Fruit fly (Drosophila melanogaster) whole organism, wandering third instar larva: Measurements from ENCODE around the gene CG43085.

Experiments used
- Abd-B ChIP-seq: fragments of >200 bp; optimal IDR thresholded peaks from 2 replicates; lab custom pipeline; 2017; ENCODE audit warnings: missing biosample characterization, missing genetic modification characterization
- CG32264 ChIP-seq: fragments of 200-800 bp; sonication (Bioruptor generic); optimal IDR thresholded peaks from 2 replicates; lab custom pipeline; 2016; ENCODE audit warnings: missing biosample characterization, missing genetic modification characterization
- CG9705 ChIP-seq: fragments of 200-800 bp; sonication (Bioruptor generic); optimal IDR thresholded peaks from 2 replicates; lab custom pipeline; 2018; ENCODE audit warnings: missing biosample characterization, mild to moderate bottlenecking, missing genetic modification characterization
- CrebA ChIP-seq: fragments of 200-800 bp; sonication (Bioruptor generic); optimal IDR thresholded peaks from 2 replicates; lab custom pipeline; 2016; ENCODE audit warnings: missing biosample characterization, mild to moderate bottlenecking, missing genetic modification characterization, borderline replicate concordance
- Dfd ChIP-seq: fragments of >200 bp; optimal IDR thresholded peaks from 2 replicates; lab custom pipeline; 2017; ENCODE audit warnings: missing biosample characterization, missing genetic modification characterization
- Dif ChIP-seq: fragments of 200-275, 200-300 bp; sonication (Bioruptor generic); optimal IDR thresholded peaks from 2 replicates; lab custom pipeline; 2018; ENCODE audit warnings: missing biosample characterization, missing genetic modification characterization; ENCODE audit not compliant: partially characterized antibody
- GATAd ChIP-seq: sonication (Bioruptor generic); optimal IDR thresholded peaks from 2 replicates; lab custom pipeline; 2016; ENCODE audit warnings: missing biosample characterization, missing genetic modification characterization
- HLH106 ChIP-seq: fragments of 200-800 bp; optimal IDR thresholded peaks from 3 replicates; lab custom pipeline; 2019; ENCODE audit warnings: missing biosample characterization, mild to moderate bottlenecking, missing genetic modification characterization, moderate library complexity
- Hnf4 ChIP-seq: fragments of 200-800 bp; sonication (Bioruptor generic); optimal IDR thresholded peaks from 2 replicates; lab custom pipeline; 2016; ENCODE audit warnings: missing biosample characterization, mild to moderate bottlenecking, missing genetic modification characterization
- Hr78 ChIP-seq: fragments of >200 bp; optimal IDR thresholded peaks from 2 replicates; lab custom pipeline; 2017; ENCODE audit warnings: missing biosample characterization, missing genetic modification characterization
- Hr83 ChIP-seq: fragments of 200-300 bp; sonication (Bioruptor generic); optimal IDR thresholded peaks from 2 replicates; lab custom pipeline; 2016; ENCODE audit warnings: missing biosample characterization, mild to moderate bottlenecking, missing genetic modification characterization, moderate library complexity; ENCODE audit not compliant: poor library complexity, severe bottlenecking
- Jra ChIP-seq: sonication (Bioruptor generic); optimal IDR thresholded peaks from 2 replicates; lab custom pipeline; 2016; ENCODE audit warnings: missing biosample characterization, missing genetic modification characterization
- Mio ChIP-seq: sonication (Bioruptor generic); optimal IDR thresholded peaks from 2 replicates; lab custom pipeline; 2016; ENCODE audit warnings: missing biosample characterization, missing genetic modification characterization
- Myc ChIP-seq: fragments of >200 bp; optimal IDR thresholded peaks from 2 replicates; lab custom pipeline; 2017
- N ChIP-seq: fragments of >200 bp; optimal IDR thresholded peaks from 2 replicates; lab custom pipeline; 2018; ENCODE audit warnings: missing biosample characterization, missing external identifiers, missing genetic modification characterization
- OdsH ChIP-seq: fragments of 200-800 bp; sonication (Bioruptor generic); optimal IDR thresholded peaks from 2 replicates; lab custom pipeline; 2016; ENCODE audit warnings: missing biosample characterization, mild to moderate bottlenecking, missing genetic modification characterization
- Rel ChIP-seq, 2 experiments: fragments of 200-800 bp; sonication (Bioruptor generic) in 1 of 2; optimal IDR thresholded peaks; 2 replicates in 1 of 2; 3 replicates in 1 of 2; lab custom pipeline; 2016 to 2019; ENCODE audit warnings: mild to moderate bottlenecking in 2 of 2, missing biosample characterization in 2 of 2, missing genetic modification characterization in 2 of 2, moderate library complexity in 1 of 2
- Sp1 ChIP-seq: fragments of 200-800 bp; sonication (Bioruptor generic); optimal IDR thresholded peaks from 3 replicates; lab custom pipeline; 2019; ENCODE audit warnings: missing biosample characterization, mild to moderate bottlenecking, missing genetic modification characterization, moderate library complexity
- Vsx2 ChIP-seq: fragments of 200-300, 225-300 bp; sonication (Bioruptor generic); optimal IDR thresholded peaks from 2 replicates; lab custom pipeline; 2018; ENCODE audit warnings: missing biosample characterization, missing genetic modification characterization; ENCODE audit not compliant: partially characterized antibody
- br ChIP-seq: fragments of 200-800 bp; sonication (Bioruptor generic); optimal IDR thresholded peaks from 2 replicates; lab custom pipeline; 2016; ENCODE audit warnings: missing biosample characterization, missing genetic modification characterization
- brk ChIP-seq: fragments of 200-800 bp; sonication (Bioruptor generic); optimal IDR thresholded peaks from 2 replicates; lab custom pipeline; 2016; ENCODE audit warnings: missing biosample characterization, mild to moderate bottlenecking, missing genetic modification characterization
- dl ChIP-seq, 2 experiments: fragments of 175-275, 200-275 bp in 1 of 2; fragments of 200-275 bp in 1 of 2; sonication (Bioruptor generic); optimal IDR thresholded peaks; lab custom pipeline; 2018; ENCODE audit warnings: mild to moderate bottlenecking in 2 of 2, missing biosample characterization in 2 of 2, missing genetic modification characterization in 2 of 2, moderate library complexity in 2 of 2; ENCODE audit not compliant: partially characterized antibody in 2 of 2, insufficient read depth in 1 of 2
- dmrt93B ChIP-seq: fragments of 200-800 bp; sonication (Bioruptor generic); optimal IDR thresholded peaks from 2 replicates; lab custom pipeline; 2018; ENCODE audit warnings: missing biosample characterization, mild to moderate bottlenecking, missing genetic modification characterization
- dsf ChIP-seq: sonication (Bioruptor generic); optimal IDR thresholded peaks from 2 replicates; lab custom pipeline; 2016; ENCODE audit warnings: missing biosample characterization, missing genetic modification characterization, borderline replicate concordance
- ey ChIP-seq: fragments of 200-800 bp; sonication (Bioruptor generic); optimal IDR thresholded peaks from 2 replicates; lab custom pipeline; 2016; ENCODE audit warnings: missing biosample characterization, missing genetic modification characterization
- foxo ChIP-seq, 2 experiments: fragments of 200-800 bp; sonication (Bioruptor generic); optimal IDR thresholded peaks; 2 replicates in 1 of 2; 3 replicates in 1 of 2; lab custom pipeline; 2016 to 2017; ENCODE audit warnings: missing biosample characterization in 2 of 2, missing genetic modification characterization in 2 of 2
- fru ChIP-seq: fragments of 200-800 bp; sonication (Bioruptor generic); optimal IDR thresholded peaks from 3 replicates; lab custom pipeline; 2016; ENCODE audit warnings: missing biosample characterization, mild to moderate bottlenecking, missing genetic modification characterization
- h ChIP-seq: fragments of 200-800 bp; sonication (Bioruptor generic); optimal IDR thresholded peaks from 3 replicates; lab custom pipeline; 2016; ENCODE audit warnings: missing biosample characterization, mild to moderate bottlenecking, missing genetic modification characterization
- jim ChIP-seq: fragments of 175-275, 200-325 bp; sonication (Bioruptor generic); optimal IDR thresholded peaks from 2 replicates; lab custom pipeline; 2016; ENCODE audit warnings: missing biosample characterization, mild to moderate bottlenecking, missing genetic modification characterization
- lola ChIP-seq: fragments of >200 bp; optimal IDR thresholded peaks from 2 replicates; lab custom pipeline; 2017; ENCODE audit warnings: missing biosample characterization, missing genetic modification characterization
- pan ChIP-seq: fragments of >200 bp; optimal IDR thresholded peaks from 2 replicates; lab custom pipeline; 2017
- psq ChIP-seq: fragments of 200-800 bp; sonication (Bioruptor generic); optimal IDR thresholded peaks from 3 replicates; lab custom pipeline; 2017; ENCODE audit warnings: missing biosample characterization, mild to moderate bottlenecking, missing genetic modification characterization, moderate library complexity
- rgr ChIP-seq: fragments of 200-800 bp; sonication (Bioruptor generic); optimal IDR thresholded peaks from 3 replicates; lab custom pipeline; 2016; ENCODE audit warnings: missing biosample characterization, mild to moderate bottlenecking, missing genetic modification characterization
- sage ChIP-seq: fragments of 200-800 bp; sonication (Bioruptor generic); optimal IDR thresholded peaks from 2 replicates; lab custom pipeline; 2016; ENCODE audit warnings: missing biosample characterization, mild to moderate bottlenecking, missing genetic modification characterization
- sv ChIP-seq: fragments of 200-800 bp; sonication (Bioruptor generic); optimal IDR thresholded peaks from 3 replicates; lab custom pipeline; 2016; ENCODE audit warnings: missing biosample characterization, missing genetic modification characterization
- tai ChIP-seq: sonication (Bioruptor generic); optimal IDR thresholded peaks from 2 replicates; lab custom pipeline; 2016; ENCODE audit warnings: missing biosample characterization, missing genetic modification characterization
- usp ChIP-seq: fragments of >200 bp; optimal IDR thresholded peaks from 2 replicates; lab custom pipeline; 2017; ENCODE audit warnings: missing biosample characterization, missing genetic modification characterization
- woc ChIP-seq: sonication (Bioruptor generic); optimal IDR thresholded peaks from 2 replicates; lab custom pipeline; 2016; ENCODE audit warnings: missing biosample characterization, mild to moderate bottlenecking, missing genetic modification characterization

The CG43085 gene

dm6 chr3L:17610896-17611711, 35.4 kb downstream of the CG43085 start (continued):
- TF ChIP-seq CG32264 (GFP tag; lab: Kevin White, UChicago), result no peak
- peak; percentile 29 for TF ChIP-seq Mio

dm6 chr3L:17609068-17609382, 37.5 kb downstream of the CG43085 start:
- TF ChIP-seq Rel (GFP tag; optimal IDR thresholded peaks at IDR 0.05; lab: Kevin White, UChicago) (no peak), Rel (tag; optimal IDR thresholded peaks at IDR 0.05; lab: Kevin White, UChicago) (peak; percentile 79), Dfd (no peak)

- TF ChIP-seq pan (lab: Kevin White, UChicago) (no peak), dmrt93B (peak; percentile 63), foxo (GFP tag; optimal IDR thresholded peaks at IDR 0.05; lab: Kevin White, UChicago) (peak in 1 of 2 experiments; percentile 68), Mio (no peak), fru (GFP tag; lab: Kevin White, UChicago) (peak; percentile 57), sage (no peak), br (GFP tag; lab: Kevin White, UChicago) (peak; percentile 52), psq (GFP tag; lab: Kevin White, UChicago) (peak; percentile 68), usp (no peak), jim (no peak), Hnf4 (GFP tag; lab: Kevin White, UChicago) (peak; percentile 21), Myc (lab: Kevin White, UChicago) (no peak), ey (GFP tag; lab: Kevin White, UChicago) (peak; percentile 62), Sp1 (GFP tag; lab: Kevin White, UChicago) (peak; percentile 71), Dfd (no peak), sv (GFP tag; lab: Kevin White, UChicago) (no peak), N (GFP tag; lab: Kevin White, UChicago) (no peak), brk (GFP tag; lab: Kevin White, UChicago) (no peak), CrebA (GFP tag; lab: Kevin White, UChicago) (no peak), CG9705 (peak; percentile 49), dsf (GFP tag; lab: Kevin White, UChicago) (no peak), Vsx2 (no peak), Jra (GFP tag; lab: Kevin White, UChicago) (no peak), Hr83 (GFP tag; lab: Kevin White, UChicago) (no peak), CG32264 (GFP tag; lab: Kevin White, UChicago) (peak; percentile 34), lola (GFP tag; lab: Kevin White, UChicago) (no peak), GATAd (no peak), Hr78 (GFP tag; lab: Kevin White, UChicago) (no peak), OdsH (GFP tag; lab: Kevin White, UChicago) (peak; percentile 76), h (GFP tag; lab: Kevin White, UChicago) (peak; percentile 60), Rel (GFP tag; optimal IDR thresholded peaks at IDR 0.05; lab: Kevin White, UChicago) (no peak), Rel (tag; optimal IDR thresholded peaks at IDR 0.05; lab: Kevin White, UChicago) (no peak), woc (GFP tag; lab: Kevin White, UChicago) (peak; percentile 68), Dif (GFP tag; lab: Kevin White, UChicago) (no peak), dl (GFP tag; optimal IDR thresholded peaks at IDR 0.05; lab: Kevin White, UChicago; ENCODE audit: insufficient read depth in 1 of 2, partially characterized antibody in 2 of 2) (no peak), tai (GFP tag; lab: Kevin White, UChicago) (peak; percentile 12), Abd-B (no peak), HLH106 (tag; lab: Kevin White, UChicago) (peak; percentile 63), rgr (GFP tag; lab: Kevin White, UChicago) (peak; percentile 37)
Observed at dm6 chr3L:17608185-17609067, 38.1 kb downstream of the CG43085 start.
